Worm (Caenorhabditis elegans) whole organism, young adult: ENCODE results near the gene F48E8.8.

ENCODE experiments used
- D2030.7 ChIP-seq: fragments of 200-800 bp; sonication (Bioruptor generic); IDR thresholded peaks from 2 replicates; pipeline ENCODE4 v1.3.6; 2022; ENCODE audit warnings: missing genetic modification reagents, missing genetic modification characterization, missing compliant biosample characterization
- F22D6.2 ChIP-seq: sonication (generic microtip); optimal IDR thresholded peaks from 2 replicates; lab custom pipeline; 2016; ENCODE audit warnings: mild to moderate bottlenecking, missing genetic modification characterization, missing compliant biosample characterization
- F23B12.7 ChIP-seq: sonication (generic microtip); optimal IDR thresholded peaks from 2 replicates; lab custom pipeline; 2017; ENCODE audit warnings: missing genetic modification characterization, mild to moderate bottlenecking, missing compliant biosample characterization, antibody characterized with exemption, moderate library complexity; ENCODE audit not compliant: insufficient read depth
- F52B5.7 ChIP-seq: sonication (generic microtip); optimal IDR thresholded peaks from 2 replicates; lab custom pipeline; 2016; ENCODE audit warnings: mild to moderate bottlenecking, missing genetic modification characterization, missing compliant biosample characterization
- ama-1 ChIP-seq, 3 experiments: fragments of 150-350 bp in 1 of 3; sonication (generic microtip) in 2 of 3; optimal IDR thresholded peaks; 2 replicates each; lab custom pipeline; 2014 to 2018; ENCODE audit warnings: missing biosample characterization in 2 of 3, missing genetic modification characterization in 2 of 3, missing genetic modification reagents in 2 of 3
- attf-6 ChIP-seq: fragments of 200-800 bp; sonication (Bioruptor generic); IDR thresholded peaks from 2 replicates; pipeline ENCODE4 v1.3.6; 2022; ENCODE audit warnings: missing genetic modification reagents, missing genetic modification characterization, missing compliant biosample characterization
- cebp-1 ChIP-seq, 2 experiments: fragments of 200-800 bp in 1 of 2; sonication (Bioruptor generic) in 1 of 2; sonication (generic microtip) in 1 of 2; IDR thresholded peaks in 1 of 2; optimal IDR thresholded peaks in 1 of 2; 2 replicates each; pipeline versions ENCODE4 v1.3.6 to Lab custom; 2017 to 2022; ENCODE audit warnings: missing compliant biosample characterization in 2 of 2, missing genetic modification characterization in 2 of 2, mild to moderate bottlenecking in 1 of 2, missing genetic modification reagents in 1 of 2, moderate library complexity in 1 of 2
- chd-7 ChIP-seq: sonication (generic microtip); optimal IDR thresholded peaks from 2 replicates; lab custom pipeline; 2016; ENCODE audit warnings: mild to moderate bottlenecking, missing genetic modification characterization, moderate library complexity, missing compliant biosample characterization
- egl-44 ChIP-seq: fragments of 200-800 bp; sonication (Bioruptor generic); IDR thresholded peaks from 2 replicates; pipeline ENCODE4 v1.3.6; 2022; ENCODE audit warnings: missing genetic modification reagents, missing genetic modification characterization, missing compliant biosample characterization
- madf-6 ChIP-seq: fragments of 200-800 bp; sonication (Bioruptor generic); IDR thresholded peaks from 2 replicates; pipeline ENCODE4 v1.3.6; 2022; ENCODE audit warnings: missing genetic modification reagents, missing genetic modification characterization, missing compliant biosample characterization
- sea-2 ChIP-seq: fragments of 200-800 bp; sonication (Bioruptor generic); IDR thresholded peaks from 2 replicates; pipeline ENCODE4 v1.3.6; 2022; ENCODE audit warnings: missing genetic modification characterization, missing compliant biosample characterization
- snpc-1.1 ChIP-seq: sonication (generic microtip); optimal IDR thresholded peaks from 2 replicates; lab custom pipeline; 2017; ENCODE audit warnings: missing genetic modification characterization, mild to moderate bottlenecking, missing compliant biosample characterization, antibody characterized with exemption, moderate library complexity, missing genotype, missing genetic modification reagents; ENCODE audit not compliant: insufficient read depth
- tbx-9 ChIP-seq: sonication (generic microtip); optimal IDR thresholded peaks from 2 replicates; lab custom pipeline; 2016; ENCODE audit warnings: borderline replicate concordance, missing genetic modification characterization, inconsistent platforms, missing compliant biosample characterization

DNA sequence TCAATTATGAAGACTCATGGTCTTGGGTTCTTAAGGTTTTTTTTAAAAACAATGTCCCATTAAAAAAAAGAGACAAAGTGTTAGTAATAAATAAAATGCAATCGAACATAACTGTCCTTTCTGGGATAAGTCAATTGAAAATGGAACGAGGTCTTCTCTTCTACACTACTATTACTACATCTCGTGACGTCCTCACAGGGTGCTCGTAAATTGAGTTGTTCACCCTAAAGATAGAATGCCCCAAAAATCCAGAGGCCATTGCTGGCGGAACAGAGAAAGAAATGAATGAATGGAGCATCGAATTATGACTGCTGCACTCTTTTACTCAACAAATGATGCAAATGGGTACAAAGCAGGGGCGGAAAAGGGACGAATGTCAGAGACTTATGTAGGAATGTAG, 47.2 kb downstream of the F48E8.8 start:
- no peak for TF ChIP-seq chd-7 (tag; lab: Kevin White, UChicago)
- TF ChIP-seq sea-2 (GFP tag; lab: Robert Waterston, UW): no peak
- no peak for TF ChIP-seq snpc-1.1
- TF ChIP-seq F52B5.7 (tag; lab: Kevin White, UChicago): no peak
- TF ChIP-seq F22D6.2 (tag; lab: Kevin White, UChicago): no peak
- TF ChIP-seq attf-6: no peak
- TF ChIP-seq cebp-1 (GFP tag; IDR thresholded peaks at IDR 0.05; lab: Robert Waterston, UW): no peak
- TF ChIP-seq cebp-1 (tag; optimal IDR thresholded peaks at IDR 0.05; lab: Kevin White, UChicago): no peak
- no peak for TF ChIP-seq madf-6
- TF ChIP-seq tbx-9 (tag; lab: Kevin White, UChicago): no peak
- TF ChIP-seq F23B12.7 (tag; lab: Kevin White, UChicago): no peak
- no peak for TF ChIP-seq egl-44 (GFP tag; lab: Robert Waterston, UW)
- TF ChIP-seq D2030.7: no peak
- no peak for TF ChIP-seq ama-1 (optimal IDR thresholded peaks at IDR 0.05; lab: Kevin White, UChicago)
- TF ChIP-seq ama-1 (GFP tag; optimal IDR thresholded peaks at IDR 0.05; lab: Kevin White, UChicago): no peak
